Worm (Caenorhabditis elegans): ENCODE data around the gene F57A10.2.

The F57A10.2 gene

ce11 chrV:15758449-15758848 lies 7.9 kb upstream of the F57A10.2 start, which contains the start of gene str-9:
str-9 (plus strand) TSS chrV:15758749.
- TF ChIP-seq ztf-16 (tag; optimal IDR thresholded peaks at IDR 0.05) (no peak), ceh-6 (GFP tag; optimal IDR thresholded peaks at IDR 0.05) (no peak), ama-1 (optimal IDR thresholded peaks at IDR 0.05) (no peak), ceh-19 (GFP tag; optimal IDR thresholded peaks at IDR 0.05) (no peak)

ce11 chrV:15767385-15767784 lies 1.0 kb downstream of the F57A10.2 start:
- TF ChIP-seq ceh-45 (GFP tag; IDR thresholded peaks at IDR 0.05) = 0 out of 2 replicates have a peak, but pooled peaks have one; percentile 37

- no peak for TF ChIP-seq pat-9 (tag; optimal IDR thresholded peaks at IDR 0.05)
- no peak for TF ChIP-seq hlh-15 (tag; optimal IDR thresholded peaks at IDR 0.05)
- TF ChIP-seq sox-4 (tag; optimal IDR thresholded peaks at IDR 0.05) = no peak
- TF ChIP-seq K09A11.1 (tag; optimal IDR thresholded peaks at IDR 0.05; ENCODE audit: insufficient read depth) = no peak
- TF ChIP-seq ceh-22 (tag; optimal IDR thresholded peaks at IDR 0.05) = no peak
These were observed 2.7 kb downstream of the F57A10.2 start, which contains the start of gene F57A10.4 for ce11 chrV:15769072-15769471. F57A10.4 (plus strand) TSS chrV:15769438.

DNA sequence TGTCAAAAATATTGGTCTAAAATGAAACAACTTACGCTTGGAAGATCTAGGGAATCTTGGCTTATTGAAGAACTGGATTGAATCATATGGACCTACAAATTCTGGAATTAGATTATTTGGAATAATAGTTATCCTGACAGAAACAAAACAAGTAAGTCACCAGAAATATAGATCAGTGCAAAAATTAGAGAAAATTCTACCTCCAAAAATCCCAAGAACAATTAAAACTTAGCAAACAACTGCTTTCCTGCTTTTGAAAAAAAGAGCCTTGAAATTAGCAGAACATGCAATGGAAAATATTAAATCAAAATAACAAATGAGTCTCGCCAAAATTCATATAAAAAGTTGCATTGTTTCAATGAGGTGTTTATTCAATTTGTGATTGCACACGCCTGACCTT lies 6.8 kb downstream of the F57A10.2 start, which contains the start of gene nhr-60:
TSS of gene nhr-60 (minus strand) at position 101 of the 400 bp plus-strand sequence.
- TF ChIP-seq Y22D7AL.16 (tag; optimal IDR thresholded peaks at IDR 0.05) (no peak), ceh-6 (GFP tag; optimal IDR thresholded peaks at IDR 0.05) (no peak)

DNA sequence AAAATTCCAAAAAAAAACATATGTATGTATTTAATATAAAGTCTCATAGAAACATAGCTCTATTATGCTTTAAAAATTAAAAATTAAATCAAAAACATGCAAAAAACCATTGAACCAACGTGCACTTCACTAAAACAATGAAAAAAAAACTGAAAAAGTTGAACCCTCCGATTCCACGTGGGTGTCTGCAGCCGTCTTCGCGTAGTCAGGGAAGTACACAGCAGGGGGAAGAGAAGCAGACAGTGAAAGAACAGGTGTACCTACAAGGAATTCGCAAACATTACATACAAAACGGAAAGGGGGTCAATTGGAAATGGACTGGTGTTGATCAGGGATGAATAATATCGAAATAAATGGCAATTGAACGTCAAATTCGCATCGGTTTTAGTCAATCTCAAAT lies 7.6 kb downstream of the F57A10.2 start:
- TF ChIP-seq T23F11.4 (GFP tag; optimal IDR thresholded peaks at IDR 0.05) = no peak
- TF ChIP-seq sox-4 (tag; optimal IDR thresholded peaks at IDR 0.05) = no peak
- no peak for TF ChIP-seq pha-4 (tag; optimal IDR thresholded peaks at IDR 0.05)
- TF ChIP-seq pax-1 (tag; optimal IDR thresholded peaks at IDR 0.05) = no peak
- no peak for TF ChIP-seq ama-1 (optimal IDR thresholded peaks at IDR 0.05)
- no peak for TF ChIP-seq unc-55 (GFP tag; optimal IDR thresholded peaks at IDR 0.05)
- no peak for TF ChIP-seq odd-2 (tag; optimal IDR thresholded peaks at IDR 0.05)
- TF ChIP-seq nfya-1 (tag; optimal IDR thresholded peaks at IDR 0.05) = no peak
- TF ChIP-seq hlh-6 (tag; optimal IDR thresholded peaks at IDR 0.05) = no peak
- no peak for TF ChIP-seq eyg-1 (tag; optimal IDR thresholded peaks at IDR 0.05)
- no peak for TF ChIP-seq ets-4 (tag; optimal IDR thresholded peaks at IDR 0.05)
- no peak for TF ChIP-seq ceh-9 (tag; optimal IDR thresholded peaks at IDR 0.05)
- TF ChIP-seq ztf-16 (tag; optimal IDR thresholded peaks at IDR 0.05) = no peak
- no peak for TF ChIP-seq lin-11 (tag; optimal IDR thresholded peaks at IDR 0.05)
- TF ChIP-seq mec-3 (tag; optimal IDR thresholded peaks at IDR 0.05; ENCODE audit: borderline replicate concordance) = no peak
- no peak for TF ChIP-seq zip-5 (tag; optimal IDR thresholded peaks at IDR 0.05)
- TF ChIP-seq hlh-13 (GFP tag; optimal IDR thresholded peaks at IDR 0.05) = no peak
- no peak for TF ChIP-seq dve-1 (tag; optimal IDR thresholded peaks at IDR 0.05)
- no peak for TF ChIP-seq ceh-18 (tag; optimal IDR thresholded peaks at IDR 0.05)
- no peak for TF ChIP-seq elt-4 (tag; optimal IDR thresholded peaks at IDR 0.05)

DNA sequence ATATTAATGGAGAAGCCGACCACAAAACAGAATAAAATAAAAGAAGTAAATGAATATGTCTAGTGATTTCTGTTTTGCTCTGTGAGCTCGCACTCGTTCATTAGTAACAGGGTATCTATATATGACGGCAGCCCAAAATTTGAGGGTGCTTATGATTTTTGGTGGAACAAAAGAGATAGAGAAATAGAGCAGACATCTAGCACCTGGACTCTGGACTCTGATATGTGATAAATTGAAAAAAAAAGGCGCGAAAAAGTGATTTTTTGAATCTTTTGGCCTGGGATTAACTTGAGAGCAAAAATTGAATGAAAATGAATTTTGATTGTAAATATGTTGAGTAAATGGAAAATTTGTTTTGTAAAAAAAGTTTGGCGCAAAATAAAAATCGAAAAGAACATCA lies 10.3 kb downstream of the F57A10.2 start, which contains the start of gene nhr-283:
TSS of gene nhr-283 (minus strand) at position 101 of the 400 bp plus-strand sequence.
- TF ChIP-seq hlh-30 (tag; optimal IDR thresholded peaks at IDR 0.05; ENCODE audit: insufficient read depth) (no peak), ceh-18 (tag; optimal IDR thresholded peaks at IDR 0.05) (no peak), Y22D7AL.16 (tag; optimal IDR thresholded peaks at IDR 0.05) (no peak), ceh-24 (tag; optimal IDR thresholded peaks at IDR 0.05) (no peak), npax-4 (tag; optimal IDR thresholded peaks at IDR 0.05) (no peak), ref-2 (tag; optimal IDR thresholded peaks at IDR 0.05) (no peak), K02D7.2 (tag; optimal IDR thresholded peaks at IDR 0.05) (no peak), elt-2 (tag; optimal IDR thresholded peaks at IDR 0.05) (no peak), unc-55 (GFP tag; optimal IDR thresholded peaks at IDR 0.05) (no peak), sdc-2 (tag; optimal IDR thresholded peaks at IDR 0.05) (no peak), pqm-1 (tag; optimal IDR thresholded peaks at IDR 0.05) (no peak)
